Fruit fly (Drosophila melanogaster): ENCODE measurements around the gene CG13970.
A peak's percentile ranks its signal among the peaks of the same experiment; 100 is the strongest.

Gene CG13970

DNA sequence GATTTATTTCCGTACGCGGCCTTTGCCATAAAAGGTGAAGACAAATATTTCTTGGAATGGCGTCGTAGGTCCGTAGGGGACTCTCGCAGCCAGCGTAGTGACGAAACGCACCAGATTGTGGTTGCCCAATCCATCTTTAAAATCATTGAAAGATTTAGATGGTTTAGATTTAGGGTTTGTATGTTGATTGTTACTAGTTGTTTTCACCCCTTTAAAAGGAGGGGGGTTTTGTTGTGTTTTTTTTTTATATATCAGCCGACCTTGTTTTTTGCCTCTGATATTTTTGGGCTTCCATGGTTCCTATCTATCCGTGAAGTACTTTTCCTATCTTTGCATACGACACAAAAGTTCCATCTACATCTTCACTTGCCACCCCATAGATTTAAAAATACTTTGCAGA, 25.1 kb downstream of the CG13970 start (continued):
- TF ChIP-seq lab (GFP tag; optimal IDR thresholded peaks at IDR 0.05) (peak; percentile 39), usp (GFP tag; optimal IDR thresholded peaks at IDR 0.05) (no peak), Sry-δ (GFP tag; optimal IDR thresholded peaks at IDR 0.05) (no peak), CG18764 (GFP tag; optimal IDR thresholded peaks at IDR 0.05) (no peak), CG12104 (GFP tag; optimal IDR thresholded peaks at IDR 0.05) (no peak), CG7556 (GFP tag; optimal IDR thresholded peaks at IDR 0.05) (no peak), gcm (GFP tag; optimal IDR thresholded peaks at IDR 0.05) (no peak), grn (GFP tag; optimal IDR thresholded peaks at IDR 0.05) (peak; percentile 41), ci (GFP tag; IDR thresholded peaks at IDR 0.05) (no peak), CG11695 (GFP tag; IDR thresholded peaks at IDR 0.05) (0 out of 3 replicates have a peak, but pooled peaks have one; percentile 7), esg (GFP tag; conservative IDR thresholded peaks at IDR 0.05) (no peak), dmrt99B (tag; optimal IDR thresholded peaks at IDR 0.05) (peak; percentile 39), CG12744 (GFP tag; optimal IDR thresholded peaks at IDR 0.05) (no peak), Sox100B (GFP tag; optimal IDR thresholded peaks at IDR 0.05) (no peak), CG6175 (GFP tag; IDR thresholded peaks at IDR 0.05) (peak; percentile 50; the same call in 1 of the 3 replicates), twi (tag; optimal IDR thresholded peaks at IDR 0.05) (no peak), sens (GFP tag) (peak; percentile 50), gem (tag; optimal IDR thresholded peaks at IDR 0.05) (peak; percentile 37), Nf-YB (GFP tag; optimal IDR thresholded peaks at IDR 0.05) (no peak), Vsx1 (GFP tag; optimal IDR thresholded peaks at IDR 0.05) (no peak), tgo (GFP tag; IDR thresholded peaks at IDR 0.05) (0 out of 3 replicates have a peak, but pooled peaks have one; percentile 21), unc-4 (GFP tag; IDR thresholded peaks at IDR 0.05; ENCODE audit: partially characterized antibody) (no peak), Stat92E (GFP tag; optimal IDR thresholded peaks at IDR 0.05) (no peak), MBD-R2 (GFP tag; IDR thresholded peaks at IDR 0.05) (no peak), CG6272 (GFP tag; IDR thresholded peaks at IDR 0.05) (0 out of 2 replicates have a peak, but pooled peaks have one; percentile 12), so (GFP tag; IDR thresholded peaks at IDR 0.05) (no peak), CG1792 (GFP tag; optimal IDR thresholded peaks at IDR 0.05) (peak; percentile 32), Dip3 (GFP tag; optimal IDR thresholded peaks at IDR 0.05) (peak; percentile 46), CG12071 (GFP tag; optimal IDR thresholded peaks at IDR 0.05) (no peak), shn (GFP tag; optimal IDR thresholded peaks at IDR 0.05) (no peak), pum (GFP tag; optimal IDR thresholded peaks at IDR 0.05) (no peak), CG2116 (GFP tag; optimal IDR thresholded peaks at IDR 0.05) (no peak), az2 (GFP tag; optimal IDR thresholded peaks at IDR 0.05) (no peak), en (GFP tag; optimal IDR thresholded peaks at IDR 0.05) (peak; percentile 12), CG4730 (GFP tag; IDR thresholded peaks at IDR 0.05) (no peak), phol (tag; optimal IDR thresholded peaks at IDR 0.05) (peak; percentile 7), NK7.1 (GFP tag; optimal IDR thresholded peaks at IDR 0.05) (no peak), CG8765 (GFP tag; IDR thresholded peaks at IDR 0.05) (no peak), Hsf (GFP tag; optimal IDR thresholded peaks at IDR 0.05) (no peak), dmrt11E (tag; optimal IDR thresholded peaks at IDR 0.05) (no peak), CG8290 (GFP tag; optimal IDR thresholded peaks at IDR 0.05) (no peak), CG8290 (tag; optimal IDR thresholded peaks at IDR 0.05) (peak in 1 of 2 experiments; percentile 50), CG14441 (GFP tag; IDR thresholded peaks at IDR 0.05) (peak; percentile 56; the same call in 1 of the 2 replicates), sd (tag; optimal IDR thresholded peaks at IDR 0.05) (peak; percentile 49), HmgZ (tag; optimal IDR thresholded peaks at IDR 0.05) (no peak), Meics (GFP tag; optimal IDR thresholded peaks at IDR 0.05) (peak; percentile 100), lmd (GFP tag; IDR thresholded peaks at IDR 0.05) (peak; percentile 37), CG8944 (GFP tag; optimal IDR thresholded peaks at IDR 0.05) (peak; percentile 22), dimm (GFP tag; IDR thresholded peaks at IDR 0.05) (no peak), Atf6 (GFP tag; IDR thresholded peaks at IDR 0.05) (peak; percentile 41; the same call in 1 of the 2 replicates), CG11456 (GFP tag; IDR thresholded peaks at IDR 0.05) (0 out of 3 replicates have a peak, but pooled peaks have one; percentile 14), CG30403 (GFP tag; optimal IDR thresholded peaks at IDR 0.05) (peak; percentile 29)

All from whole organism, embryonic.